Fruit fly (Drosophila melanogaster): Measurements from ENCODE around the gene CG13733.
A peak's percentile ranks its signal among the peaks of the same experiment; 100 is the strongest.

Gene CG13733

DNA sequence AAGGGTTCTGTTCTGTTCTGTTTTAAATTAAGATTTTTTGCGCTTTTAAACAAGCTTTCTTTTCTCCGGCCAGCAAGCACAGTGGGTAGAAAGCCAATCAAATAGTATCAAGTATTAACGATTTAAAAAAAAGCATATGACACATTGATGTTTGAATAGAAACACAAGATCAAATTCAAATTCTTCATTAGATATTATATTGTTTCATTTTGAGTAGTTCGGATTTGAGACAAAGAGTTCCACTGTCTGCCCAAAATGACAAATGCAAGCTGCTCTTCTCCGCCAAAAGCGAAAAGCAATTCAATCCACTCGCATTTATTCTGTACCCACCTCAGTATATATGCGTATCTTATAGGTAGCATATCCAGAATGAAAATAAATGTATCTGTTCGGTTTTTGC, 23.5 kb upstream of the CG13733 start (continued):
- TF ChIP-seq bsh (GFP tag; optimal IDR thresholded peaks at IDR 0.05) (no peak), D19A (tag; optimal IDR thresholded peaks at IDR 0.05) (no peak), CG34422 (GFP tag; IDR thresholded peaks at IDR 0.05) (no peak), NfI (GFP tag; optimal IDR thresholded peaks at IDR 0.05) (no peak), scrt (GFP tag; optimal IDR thresholded peaks at IDR 0.05) (no peak), zen (tag; optimal IDR thresholded peaks at IDR 0.05) (no peak), ash1 (GFP tag; optimal IDR thresholded peaks at IDR 0.05) (no peak), slbo (GFP tag; IDR thresholded peaks at IDR 0.05) (peak; percentile 21; the same call in 1 of the 2 replicates), wdn (GFP tag; IDR thresholded peaks at IDR 0.05) (no peak)

DNA sequence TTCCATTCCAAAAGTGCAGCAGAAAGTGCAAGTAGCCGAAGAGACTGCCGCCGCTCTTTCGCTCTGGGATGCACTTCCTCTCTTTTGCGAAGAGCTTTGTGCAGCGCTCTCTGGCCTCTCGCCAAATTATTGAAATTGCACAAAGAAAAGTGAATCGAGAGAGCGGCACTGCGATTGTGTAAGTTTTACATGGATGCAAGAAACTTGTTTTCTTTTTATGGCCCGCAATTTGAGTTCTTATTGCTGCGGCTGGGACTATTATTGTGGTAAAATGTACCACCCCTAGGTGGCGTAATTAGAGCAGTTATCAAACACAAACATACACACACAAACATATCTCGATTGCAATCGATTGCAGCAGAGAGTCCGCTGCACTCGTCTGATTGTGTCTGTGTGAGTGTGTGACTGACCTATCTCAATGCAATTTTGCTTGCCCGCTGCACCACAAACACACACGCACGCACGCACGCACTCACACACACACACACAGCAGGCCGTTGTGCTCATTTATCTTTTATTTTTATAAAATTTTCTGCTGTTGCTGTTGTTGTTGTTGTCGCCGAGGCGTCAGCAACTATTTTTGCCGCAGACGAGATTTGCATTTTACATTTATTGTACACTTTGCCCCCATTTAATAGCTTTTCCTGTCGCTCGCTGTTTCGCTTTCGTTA, 21.7 kb upstream of the CG13733 start:
- TF ChIP-seq z (GFP tag; IDR thresholded peaks at IDR 0.05) (0 out of 3 replicates have a peak, but pooled peaks have one; percentile 36), cg (GFP tag; optimal IDR thresholded peaks at IDR 0.05) (peak; percentile 64), CG7839 (tag; optimal IDR thresholded peaks at IDR 0.05) (no peak), CG16863 (GFP tag; optimal IDR thresholded peaks at IDR 0.05) (no peak), Max (GFP tag; optimal IDR thresholded peaks at IDR 0.05) (no peak), CG17568 (GFP tag; optimal IDR thresholded peaks at IDR 0.05) (no peak), bsh (GFP tag; optimal IDR thresholded peaks at IDR 0.05) (peak in 1 of 2 experiments; percentile 24), CG30020 (tag; optimal IDR thresholded peaks at IDR 0.05) (no peak), pros (GFP tag; optimal IDR thresholded peaks at IDR 0.05) (no peak), CG34376 (GFP tag; optimal IDR thresholded peaks at IDR 0.05) (no peak), CG3407 (GFP tag; optimal IDR thresholded peaks at IDR 0.05) (no peak), CG11456 (GFP tag; IDR thresholded peaks at IDR 0.05) (no peak), HHEX (GFP tag; optimal IDR thresholded peaks at IDR 0.05) (no peak), CG4360 (GFP tag; IDR thresholded peaks at IDR 0.05) (peak; percentile 42; the same call in 1 of the 2 replicates), vnd (GFP tag; IDR thresholded peaks at IDR 0.05; ENCODE audit: partially characterized antibody) (0 out of 3 replicates have a peak, but pooled peaks have one; percentile 11), CG2875 (GFP tag; optimal IDR thresholded peaks at IDR 0.05) (no peak), bbx (GFP tag; IDR thresholded peaks at IDR 0.05; ENCODE audit: partially characterized antibody) (no peak), chn (GFP tag; optimal IDR thresholded peaks at IDR 0.05) (no peak), CTCF (GFP tag; optimal IDR thresholded peaks at IDR 0.05) (peak; percentile 28), Dp (GFP tag; optimal IDR thresholded peaks at IDR 0.05) (no peak), aop (GFP tag; IDR thresholded peaks at IDR 0.05) (no peak), CG7963 (GFP tag; IDR thresholded peaks at IDR 0.05; ENCODE audit: partially characterized antibody) (no peak), lilli (GFP tag; optimal IDR thresholded peaks at IDR 0.05) (no peak), Med (GFP tag) (no peak), Chrac-16 (GFP tag; optimal IDR thresholded peaks at IDR 0.05) (no peak), CG18476 (GFP tag; optimal IDR thresholded peaks at IDR 0.05) (no peak), YL-1 (GFP tag; optimal IDR thresholded peaks at IDR 0.05) (no peak), CHES-1-like (GFP tag; optimal IDR thresholded peaks at IDR 0.05) (no peak), CG4617 (GFP tag; optimal IDR thresholded peaks at IDR 0.05; ENCODE audit: borderline replicate concordance) (no peak), HmgD (GFP tag; optimal IDR thresholded peaks at IDR 0.05) (no peak), CG13624 (GFP tag; optimal IDR thresholded peaks at IDR 0.05) (no peak), lmd (GFP tag; IDR thresholded peaks at IDR 0.05) (no peak), Eip74EF (GFP tag; optimal IDR thresholded peaks at IDR 0.05) (no peak), Lim3 (GFP tag; IDR thresholded peaks at IDR 0.05) (no peak), CG12155 (GFP tag; optimal IDR thresholded peaks at IDR 0.05) (no peak), ham (GFP tag; IDR thresholded peaks at IDR 0.05) (no peak), unpg (GFP tag; optimal IDR thresholded peaks at IDR 0.05) (no peak), CG10274 (GFP tag; optimal IDR thresholded peaks at IDR 0.05) (no peak), CG15514 (GFP tag; optimal IDR thresholded peaks at IDR 0.05) (no peak), Neu2 (GFP tag; optimal IDR thresholded peaks at IDR 0.05; ENCODE audit: borderline replicate concordance) (no peak)
